Fruit fly (Drosophila melanogaster): ENCODE results near the gene CG13295.
A peak's percentile ranks its signal among the peaks of the same experiment; 100 is the strongest.

The CG13295 gene

dm6 chr3L:6054803-6055202, 20.2 kb downstream of the CG13295 start, which contains the start of gene tant (continued):
- TF ChIP-seq CG14710 (tag; optimal IDR thresholded peaks at IDR 0.05) (peak; percentile 99), lmd (GFP tag; IDR thresholded peaks at IDR 0.05) (no peak), sr (GFP tag; IDR thresholded peaks at IDR 0.05) (no peak), CG15514 (GFP tag; optimal IDR thresholded peaks at IDR 0.05) (peak; percentile 91), TFAM (GFP tag; optimal IDR thresholded peaks at IDR 0.05) (no peak), Drgx (GFP tag; IDR thresholded peaks at IDR 0.05) (no peak), HmgZ (tag; optimal IDR thresholded peaks at IDR 0.05) (peak; percentile 49), slp2 (GFP tag; optimal IDR thresholded peaks at IDR 0.05) (no peak), CG9609 (GFP tag; optimal IDR thresholded peaks at IDR 0.05) (peak; percentile 23), CG30403 (GFP tag; optimal IDR thresholded peaks at IDR 0.05) (peak; percentile 6), CG11456 (GFP tag; IDR thresholded peaks at IDR 0.05) (no peak), CG1792 (GFP tag; optimal IDR thresholded peaks at IDR 0.05) (peak; percentile 16), gsb-n (tag; optimal IDR thresholded peaks at IDR 0.05) (no peak), jumu (GFP tag; optimal IDR thresholded peaks at IDR 0.05) (peak; percentile 30), lab (GFP tag; optimal IDR thresholded peaks at IDR 0.05) (no peak), HLHmδ (GFP tag; optimal IDR thresholded peaks at IDR 0.05) (no peak), CG4424 (GFP tag; optimal IDR thresholded peaks at IDR 0.05) (no peak), tin (GFP tag; optimal IDR thresholded peaks at IDR 0.05) (no peak), CG10431 (GFP tag; optimal IDR thresholded peaks at IDR 0.05) (no peak), CG4617 (GFP tag; optimal IDR thresholded peaks at IDR 0.05; ENCODE audit: borderline replicate concordance) (peak; percentile 86), CG3838 (GFP tag; optimal IDR thresholded peaks at IDR 0.05) (no peak), Abd-B (GFP tag; optimal IDR thresholded peaks at IDR 0.05) (peak; percentile 43), Side (GFP tag; optimal IDR thresholded peaks at IDR 0.05) (peak; percentile 8), CG2129 (GFP tag; IDR thresholded peaks at IDR 0.05; ENCODE audit: partially characterized antibody) (peak; percentile 84), CG16779 (GFP tag; IDR thresholded peaks at IDR 0.05) (no peak), Bdp1 (GFP tag; optimal IDR thresholded peaks at IDR 0.05) (peak; percentile 11), dimm (GFP tag; IDR thresholded peaks at IDR 0.05) (no peak), CG34224 (GFP tag; IDR thresholded peaks at IDR 0.05; ENCODE audit: partially characterized antibody) (peak; percentile 81), CG18011 (GFP tag; optimal IDR thresholded peaks at IDR 0.05) (no peak), CG30020 (tag; optimal IDR thresholded peaks at IDR 0.05) (peak; percentile 15), Atf3 (GFP tag; optimal IDR thresholded peaks at IDR 0.05) (no peak), CG7987 (GFP tag; optimal IDR thresholded peaks at IDR 0.05) (no peak), wor (GFP tag; IDR thresholded peaks at IDR 0.05) (no peak), cato (GFP tag; optimal IDR thresholded peaks at IDR 0.05; ENCODE audit: borderline replicate concordance) (no peak), ewg (GFP tag; optimal IDR thresholded peaks at IDR 0.05) (peak; percentile 7), Lpt (GFP tag; optimal IDR thresholded peaks at IDR 0.05) (no peak), pnt (GFP tag; optimal IDR thresholded peaks at IDR 0.05) (no peak), ind (GFP tag; optimal IDR thresholded peaks at IDR 0.05) (no peak), h (optimal IDR thresholded peaks at IDR 0.05) (no peak), eve (GFP tag; optimal IDR thresholded peaks at IDR 0.05) (no peak), zen2 (GFP tag; IDR thresholded peaks at IDR 0.05; ENCODE audit: partially characterized antibody) (peak; percentile 70; the same call in 1 of the 3 replicates), CG12659 (GFP tag; optimal IDR thresholded peaks at IDR 0.05) (peak; percentile 38), fru (optimal IDR thresholded peaks at IDR 0.05) (no peak), CG18619 (GFP tag; optimal IDR thresholded peaks at IDR 0.05) (no peak), fu2 (GFP tag; optimal IDR thresholded peaks at IDR 0.05) (peak; percentile 7), Nf-YC (tag; optimal IDR thresholded peaks at IDR 0.05) (peak; percentile 95), CG8281 (tag; optimal IDR thresholded peaks at IDR 0.05) (no peak), peb (GFP tag; IDR thresholded peaks at IDR 0.05) (no peak), Ets65A (GFP tag) (peak; percentile 96), CG31365 (tag; optimal IDR thresholded peaks at IDR 0.05) (peak; percentile 95), CG7745 (tag; optimal IDR thresholded peaks at IDR 0.05) (no peak), pita (GFP tag; optimal IDR thresholded peaks at IDR 0.05) (peak; percentile 76)
